Worm (Caenorhabditis elegans): ENCODE results near the gene imp-3.

Gene imp-3

ce11 chrIV:7829275-7829938, 40.0 kb upstream of the imp-3 start, which contains the start of gene C06A6.4:
Gene C06A6.4, minus strand, starts transcription at chrIV:7829298.
- peak; percentile 49 for TF ChIP-seq blmp-1 (tag; optimal IDR thresholded peaks at IDR 0.05)
- no peak for TF ChIP-seq dsc-1 (tag; optimal IDR thresholded peaks at IDR 0.05)
- TF ChIP-seq lin-35 (GFP tag; optimal IDR thresholded peaks at IDR 0.05), result peak in 1 of 2 experiments; percentile 36
- TF ChIP-seq elt-3 (tag; optimal IDR thresholded peaks at IDR 0.05), result peak in 2 of 6 experiments; percentile 14 to 60
- TF ChIP-seq ceh-90 (tag; optimal IDR thresholded peaks at IDR 0.05), result no peak
- TF ChIP-seq elt-2 (tag; optimal IDR thresholded peaks at IDR 0.05), result peak; percentile 14
- no peak for TF ChIP-seq C34B4.2 (tag; optimal IDR thresholded peaks at IDR 0.05)
- TF ChIP-seq alr-1 (tag; optimal IDR thresholded peaks at IDR 0.05; ENCODE audit: borderline replicate concordance), result no peak
- TF ChIP-seq nhr-85 (tag), result peak; percentile 35
- no peak for TF ChIP-seq snpc-4 (tag; optimal IDR thresholded peaks at IDR 0.05)
- TF ChIP-seq nhr-20 (tag; optimal IDR thresholded peaks at IDR 0.05), result peak; percentile 10
- TF ChIP-seq lin-14 (GFP tag; optimal IDR thresholded peaks at IDR 0.05), result peak; percentile 34
- TF ChIP-seq fos-1 (tag; optimal IDR thresholded peaks at IDR 0.05), result no peak

ce11 chrIV:7824649-7825048, 35.2 kb upstream of the imp-3 start:
- no peak for TF ChIP-seq lin-35 (GFP tag; optimal IDR thresholded peaks at IDR 0.05)
- TF ChIP-seq pag-3 (tag; optimal IDR thresholded peaks at IDR 0.05; ENCODE audit: borderline replicate concordance, insufficient read depth), result no peak
- TF ChIP-seq nhr-47 (tag; optimal IDR thresholded peaks at IDR 0.05), result no peak
- no peak for TF ChIP-seq ztf-4 (tag; optimal IDR thresholded peaks at IDR 0.05)
- TF ChIP-seq Y116A8C.19 (tag; optimal IDR thresholded peaks at IDR 0.05; ENCODE audit: borderline replicate concordance), result no peak
- no peak for TF ChIP-seq mdl-1 (tag; optimal IDR thresholded peaks at IDR 0.05)
- no peak for TF ChIP-seq ama-1 (optimal IDR thresholded peaks at IDR 0.05)
- no peak for TF ChIP-seq C04F5.9 (tag; optimal IDR thresholded peaks at IDR 0.05)
- TF ChIP-seq jun-1 (tag; optimal IDR thresholded peaks at IDR 0.05), result no peak
- no peak for TF ChIP-seq pqm-1 (tag; optimal IDR thresholded peaks at IDR 0.05)
- TF ChIP-seq C16A3.4 (tag; optimal IDR thresholded peaks at IDR 0.05), result no peak
- TF ChIP-seq lin-14 (GFP tag; optimal IDR thresholded peaks at IDR 0.05), result peak; percentile 74
- no peak for TF ChIP-seq C34B4.2 (tag; optimal IDR thresholded peaks at IDR 0.05)
- peak; percentile 82 for TF ChIP-seq grh-1 (GFP tag; IDR thresholded peaks at IDR 0.05)
- TF ChIP-seq tbx-2 (tag; optimal IDR thresholded peaks at IDR 0.05), result peak; percentile 47
- TF ChIP-seq ceh-82 (tag; optimal IDR thresholded peaks at IDR 0.05), result no peak
- TF ChIP-seq rnt-1 (tag; optimal IDR thresholded peaks at IDR 0.05), result peak; percentile 7
- no peak for TF ChIP-seq F16B12.6 (tag; optimal IDR thresholded peaks at IDR 0.05)
- no peak for TF ChIP-seq nhr-12 (tag; optimal IDR thresholded peaks at IDR 0.05)
- peak in 1 of 2 experiments; percentile 31 for TF ChIP-seq lsy-2 (tag; optimal IDR thresholded peaks at IDR 0.05)
- TF ChIP-seq hpl-2 (GFP tag; optimal IDR thresholded peaks at IDR 0.05), result no peak
- TF ChIP-seq sptf-1 (tag; optimal IDR thresholded peaks at IDR 0.05), result no peak
- TF ChIP-seq nhr-11 (tag; optimal IDR thresholded peaks at IDR 0.05), result no peak
- TF ChIP-seq ztf-11 (tag; optimal IDR thresholded peaks at IDR 0.05), result no peak
- peak; percentile 94 for TF ChIP-seq nhr-85 (tag)
- no peak for TF ChIP-seq nhr-237 (tag; optimal IDR thresholded peaks at IDR 0.05)
- no peak for TF ChIP-seq xbp-1 (tag; optimal IDR thresholded peaks at IDR 0.05)
- no peak for TF ChIP-seq unc-62 (GFP tag; optimal IDR thresholded peaks at IDR 0.05)
- TF ChIP-seq unc-130 (tag; optimal IDR thresholded peaks at IDR 0.05), result no peak
- TF ChIP-seq lin-39 (tag; optimal IDR thresholded peaks at IDR 0.05), result no peak
- TF ChIP-seq swsn-7 (tag; optimal IDR thresholded peaks at IDR 0.05), result no peak
- no peak for TF ChIP-seq ceh-8 (GFP tag; optimal IDR thresholded peaks at IDR 0.05)
- TF ChIP-seq snu-23 (GFP tag; optimal IDR thresholded peaks at IDR 0.05), result peak; percentile 38
- no peak for TF ChIP-seq lin-15B (tag; optimal IDR thresholded peaks at IDR 0.05)
- TF ChIP-seq ceh-90 (tag; optimal IDR thresholded peaks at IDR 0.05), result no peak
- no peak for TF ChIP-seq ceh-63 (GFP tag; optimal IDR thresholded peaks at IDR 0.05)
- no peak for TF ChIP-seq sup-37 (GFP tag; optimal IDR thresholded peaks at IDR 0.05)
- TF ChIP-seq fkh-8 (tag; optimal IDR thresholded peaks at IDR 0.05), result no peak
- TF ChIP-seq nhr-20 (tag; optimal IDR thresholded peaks at IDR 0.05), result peak; percentile 5
- TF ChIP-seq zip-4 (GFP tag; optimal IDR thresholded peaks at IDR 0.05), result no peak
- no peak for TF ChIP-seq nhr-77 (tag; optimal IDR thresholded peaks at IDR 0.05)
- TF ChIP-seq nhr-71 (tag; optimal IDR thresholded peaks at IDR 0.05), result peak; percentile 43
- no peak for TF ChIP-seq efl-1 (optimal IDR thresholded peaks at IDR 0.05)
- peak in 1 of 2 experiments; percentile 55 for TF ChIP-seq efl-1 (GFP tag; optimal IDR thresholded peaks at IDR 0.05 in 1 of 2)
